Worm (Caenorhabditis elegans): ENCODE data around the gene C27B7.5.

The C27B7.5 gene

ce11 chrIV:8918790-8919189, 17.3 kb downstream of the C27B7.5 start, which contains the start of gene rap-1:
TSS of gene rap-1 (minus strand) at chrIV:8918890.
- TF ChIP-seq tbx-2 (tag; optimal IDR thresholded peaks at IDR 0.05) (no peak), T23F11.4 (GFP tag; optimal IDR thresholded peaks at IDR 0.05) (no peak), eyg-1 (tag; optimal IDR thresholded peaks at IDR 0.05) (no peak), nfya-1 (tag; optimal IDR thresholded peaks at IDR 0.05) (no peak), hlh-6 (tag; optimal IDR thresholded peaks at IDR 0.05) (no peak), ceh-48 (tag; optimal IDR thresholded peaks at IDR 0.05) (no peak), fkh-6 (tag; optimal IDR thresholded peaks at IDR 0.05) (no peak), odd-2 (tag; optimal IDR thresholded peaks at IDR 0.05) (no peak), F13H6.1 (tag; optimal IDR thresholded peaks at IDR 0.05) (no peak), lim-6 (tag; optimal IDR thresholded peaks at IDR 0.05) (no peak), ets-4 (tag; optimal IDR thresholded peaks at IDR 0.05) (no peak), ceh-30 (tag; optimal IDR thresholded peaks at IDR 0.05) (no peak), ceh-22 (tag; optimal IDR thresholded peaks at IDR 0.05) (no peak), ceh-14 (tag; optimal IDR thresholded peaks at IDR 0.05) (no peak), ceh-18 (tag; optimal IDR thresholded peaks at IDR 0.05) (no peak)

DNA sequence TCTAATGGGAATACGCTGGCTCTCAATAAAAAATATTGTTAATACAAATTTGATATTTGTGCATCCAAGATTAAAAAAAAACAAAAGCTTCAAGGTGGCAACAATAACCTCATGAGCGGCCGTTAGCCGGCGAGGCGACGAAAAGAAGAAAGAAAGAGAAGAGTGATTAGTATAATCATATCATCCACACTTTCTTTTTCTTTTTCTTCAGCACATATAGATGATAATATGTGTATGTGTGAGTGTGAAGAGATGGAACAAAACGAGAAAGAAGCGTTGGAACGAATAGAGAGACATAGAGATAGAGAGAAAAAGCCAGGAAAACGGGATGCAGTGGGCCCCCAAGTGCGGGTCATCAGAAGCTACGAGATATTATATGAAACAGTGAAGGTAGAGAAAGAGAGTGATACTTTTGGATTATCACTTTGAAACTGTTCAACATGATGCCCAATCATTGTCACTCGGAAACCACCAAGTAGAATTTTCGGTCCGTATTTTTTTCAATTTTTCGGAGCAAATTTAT, 18.9 kb downstream of the C27B7.5 start:
- no peak for TF ChIP-seq fkh-10 (GFP tag; optimal IDR thresholded peaks at IDR 0.05)
- TF ChIP-seq nfya-1 (tag; optimal IDR thresholded peaks at IDR 0.05): peak; percentile 45
- TF ChIP-seq eyg-1 (tag; optimal IDR thresholded peaks at IDR 0.05): no peak
- TF ChIP-seq unc-42 (tag; optimal IDR thresholded peaks at IDR 0.05): peak; percentile 75
- no peak for TF ChIP-seq ceh-30 (tag; optimal IDR thresholded peaks at IDR 0.05)
- TF ChIP-seq ets-4 (tag; optimal IDR thresholded peaks at IDR 0.05): no peak
- TF ChIP-seq ceh-45 (GFP tag; IDR thresholded peaks at IDR 0.05): no peak
- TF ChIP-seq tbx-2 (tag; optimal IDR thresholded peaks at IDR 0.05): no peak
- no peak for TF ChIP-seq ceh-9 (tag; optimal IDR thresholded peaks at IDR 0.05)
- no peak for TF ChIP-seq sdc-2 (tag; optimal IDR thresholded peaks at IDR 0.05)
- TF ChIP-seq pros-1 (tag; optimal IDR thresholded peaks at IDR 0.05): no peak
- no peak for TF ChIP-seq Y22D7AL.16 (tag; optimal IDR thresholded peaks at IDR 0.05)
- no peak for TF ChIP-seq hlh-13 (GFP tag; optimal IDR thresholded peaks at IDR 0.05)
- TF ChIP-seq ceh-19 (GFP tag; optimal IDR thresholded peaks at IDR 0.05): no peak
- TF ChIP-seq elt-2 (tag; optimal IDR thresholded peaks at IDR 0.05): no peak
- TF ChIP-seq ceh-18 (tag; optimal IDR thresholded peaks at IDR 0.05): peak; percentile 20
- TF ChIP-seq ztf-16 (tag; optimal IDR thresholded peaks at IDR 0.05): no peak
- no peak for TF ChIP-seq F13H6.1 (tag; optimal IDR thresholded peaks at IDR 0.05)
- TF ChIP-seq nhr-232 (tag; optimal IDR thresholded peaks at IDR 0.05): no peak
- TF ChIP-seq ceh-14 (tag; optimal IDR thresholded peaks at IDR 0.05): no peak

ce11 chrIV:8921166-8921565, 19.7 kb downstream of the C27B7.5 start:
- TF ChIP-seq ceh-24 (tag; optimal IDR thresholded peaks at IDR 0.05): no peak
- TF ChIP-seq unc-42 (tag; optimal IDR thresholded peaks at IDR 0.05): peak; percentile 4
- TF ChIP-seq elt-4 (tag; optimal IDR thresholded peaks at IDR 0.05): no peak
- no peak for TF ChIP-seq T23F11.4 (GFP tag; optimal IDR thresholded peaks at IDR 0.05)

DNA sequence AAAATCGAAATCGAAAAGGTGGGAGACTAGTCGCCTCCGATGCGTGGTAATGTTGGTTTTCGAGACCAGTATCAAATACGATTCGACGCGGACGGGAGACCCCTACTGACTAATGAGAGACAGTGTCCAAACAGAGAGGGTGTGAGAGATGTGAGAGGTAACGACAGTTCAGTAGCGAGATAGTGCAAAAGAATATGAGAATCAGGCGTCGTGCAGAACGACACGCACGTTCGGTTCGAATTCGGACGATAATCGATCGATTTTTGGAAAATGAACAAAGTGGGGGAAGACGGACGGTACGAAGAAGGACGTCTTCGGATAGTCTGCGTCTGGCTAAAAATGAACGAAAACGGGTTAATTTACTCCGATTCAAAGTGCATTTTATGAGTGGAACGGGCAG, 20.5 kb downstream of the C27B7.5 start, which contains the start of gene D1046.16:
D1046.16 (plus strand) TSS at position 195 of the 400 bp plus-strand sequence.
- TF ChIP-seq ref-2 (tag; optimal IDR thresholded peaks at IDR 0.05) (peak; percentile 31), hlh-15 (tag; optimal IDR thresholded peaks at IDR 0.05) (no peak), gmeb-2 (tag; optimal IDR thresholded peaks at IDR 0.05) (no peak), ceh-18 (tag; optimal IDR thresholded peaks at IDR 0.05) (no peak), lin-11 (tag; optimal IDR thresholded peaks at IDR 0.05) (no peak), madf-2 (tag; optimal IDR thresholded peaks at IDR 0.05) (no peak), fax-1 (tag; optimal IDR thresholded peaks at IDR 0.05) (no peak), ceh-31 (tag; optimal IDR thresholded peaks at IDR 0.05) (peak; percentile 20), ets-4 (tag; optimal IDR thresholded peaks at IDR 0.05) (no peak)
